Worm (Caenorhabditis elegans) whole organism, L4 larva: ENCODE data around the gene gphr-2.

Source experiments
- D1046.2 ChIP-seq: fragments of 200-800 bp; sonication (Bioruptor generic); IDR thresholded peaks from 2 replicates; pipeline ENCODE4 v1.3.6; 2022; ENCODE audit warnings: missing genetic modification characterization, missing compliant biosample characterization
- F49E8.2 ChIP-seq: sonication (generic microtip); optimal IDR thresholded peaks from 2 replicates; lab custom pipeline; 2016; ENCODE audit warnings: missing compliant biosample characterization, mild to moderate bottlenecking, missing genetic modification characterization, borderline replicate concordance
- T20F7.1 ChIP-seq: fragments of 200-800 bp; sonication (Bioruptor generic); optimal IDR thresholded peaks from 2 replicates; lab custom pipeline; 2018; ENCODE audit warnings: mild to moderate bottlenecking, missing genetic modification characterization, missing compliant biosample characterization
- Y5F2A.4 ChIP-seq: fragments of 200-800 bp; sonication (Bioruptor generic); optimal IDR thresholded peaks from 2 replicates; lab custom pipeline; 2018; ENCODE audit warnings: mild to moderate bottlenecking, missing genetic modification characterization, missing compliant biosample characterization
- aly-2 ChIP-seq: sonication (generic microtip); optimal IDR thresholded peaks from 2 replicates; lab custom pipeline; 2018; ENCODE audit warnings: missing biosample characterization, missing genetic modification characterization
- ama-1 ChIP-seq: fragments of 150-350 bp; optimal IDR thresholded peaks from 2 replicates; lab custom pipeline; 2014; ENCODE audit warnings: inconsistent platforms, mixed read lengths
- ctbp-1 ChIP-seq: fragments of 200-800 bp; sonication (Bioruptor generic); IDR thresholded peaks from 2 replicates; pipeline ENCODE4 v1.3.6; 2022; ENCODE audit warnings: missing genetic modification reagents, missing genetic modification characterization, missing compliant biosample characterization
- egl-27 ChIP-seq: sonication (generic microtip); optimal IDR thresholded peaks from 3 replicates; lab custom pipeline; 2017; ENCODE audit warnings: missing biosample characterization, missing genetic modification reagents, missing genetic modification characterization
- fos-1 ChIP-seq: fragments of 150-350 bp; optimal IDR thresholded peaks from 2 replicates; lab custom pipeline; 2014; ENCODE audit warnings: missing biosample characterization, missing genetic modification characterization
- lsy-2 ChIP-seq, 2 experiments: fragments of 150-350 bp in 1 of 2; sonication (generic microtip) in 1 of 2; optimal IDR thresholded peaks; 2 replicates each; lab custom pipeline; 2014 to 2017; ENCODE audit warnings: missing biosample characterization in 2 of 2, missing genetic modification characterization in 2 of 2
- nhr-111 ChIP-seq: fragments of 200-800 bp; sonication (Bioruptor generic); optimal IDR thresholded peaks from 2 replicates; lab custom pipeline; 2018; ENCODE audit warnings: mild to moderate bottlenecking, missing genetic modification characterization, missing compliant biosample characterization
- zag-1 ChIP-seq: fragments of 150-350 bp; optimal IDR thresholded peaks from 2 replicates; lab custom pipeline; 2014; ENCODE audit warnings: missing biosample characterization, missing genetic modification characterization
- zfp-2 ChIP-seq: sonication (generic microtip); optimal IDR thresholded peaks from 2 replicates; lab custom pipeline; 2016; ENCODE audit warnings: mild to moderate bottlenecking, missing genetic modification characterization, missing compliant biosample characterization
- ztf-11 ChIP-seq: fragments of 150-350 bp; optimal IDR thresholded peaks from 2 replicates; lab custom pipeline; 2014; ENCODE audit warnings: missing biosample characterization, missing genetic modification characterization

DNA sequence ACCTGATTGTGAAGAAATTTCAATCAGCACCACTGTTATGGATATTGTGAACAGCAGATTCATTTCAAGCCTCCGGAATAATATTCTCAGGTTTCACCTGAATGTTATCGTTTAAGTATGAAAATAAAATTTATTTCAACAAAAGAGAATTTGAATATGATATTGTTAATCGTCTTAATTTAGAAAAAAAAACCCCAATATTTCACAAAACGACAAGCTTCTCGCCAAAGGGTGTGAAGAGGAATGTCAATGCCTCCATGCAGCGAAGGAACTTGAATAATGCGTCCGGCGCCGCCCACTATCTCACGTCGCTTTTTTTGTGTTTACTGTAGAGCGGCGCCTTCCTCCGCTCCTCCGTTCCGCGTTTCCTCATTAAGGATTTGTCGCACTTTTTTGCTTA is 4.5 kb downstream of the gphr-2 start, which contains the start of gene C11H1.5:
- TF ChIP-seq egl-27 (tag; lab: Kevin White, UChicago) (no peak), D1046.2 (GFP tag; lab: Robert Waterston, UW) (no peak), zag-1 (tag; lab: Kevin White, UChicago) (no peak), aly-2 (tag; lab: Kevin White, UChicago) (no peak), zfp-2 (tag; lab: Kevin White, UChicago) (no peak), ama-1 (lab: Kevin White, UChicago) (no peak), ztf-11 (tag; lab: Kevin White, UChicago) (no peak), Y5F2A.4 (no peak), ctbp-1 (GFP tag; lab: Robert Waterston, UW) (no peak), lsy-2 (tag; optimal IDR thresholded peaks at IDR 0.05; lab: Kevin White, UChicago) (no peak), fos-1 (tag; lab: Kevin White, UChicago) (no peak), F49E8.2 (tag; lab: Kevin White, UChicago) (no peak), T20F7.1 (GFP tag; lab: Kevin White, UChicago) (no peak), nhr-111 (no peak)
